Fruit fly (Drosophila melanogaster) whole organism, embryonic: Measurements from ENCODE around the gene ATPsynepsilonL.

Experiments
- Bgb ChIP-seq: fragments of 200-800 bp; sonication (Bioruptor generic); IDR thresholded peaks from 2 replicates; pipeline ENCODE4 v1.3.6; 2022; ENCODE audit warnings: missing biosample characterization, missing genetic modification characterization; ENCODE audit not compliant: partially characterized antibody
- CG10431 ChIP-seq: fragments of 200-800 bp; sonication (Bioruptor generic); optimal IDR thresholded peaks from 3 replicates; lab custom pipeline; 2018; ENCODE audit warnings: missing biosample characterization, mild to moderate bottlenecking, missing genetic modification characterization
- CG10543 ChIP-seq: fragments of 200-800 bp; sonication (Bioruptor generic); optimal IDR thresholded peaks from 3 replicates; lab custom pipeline; 2017; ENCODE audit warnings: missing biosample characterization, mild to moderate bottlenecking, missing genetic modification characterization, moderate library complexity
- CG12219 ChIP-seq: fragments of 200-800 bp; sonication (Bioruptor generic); optimal IDR thresholded peaks from 3 replicates; lab custom pipeline; 2018; ENCODE audit warnings: missing biosample characterization, mild to moderate bottlenecking, missing genetic modification characterization
- CG13894 ChIP-seq: fragments of 200-800 bp; sonication (Bioruptor generic); optimal IDR thresholded peaks from 3 replicates; lab custom pipeline; 2018; ENCODE audit warnings: missing biosample characterization, mild to moderate bottlenecking, missing genetic modification characterization, moderate library complexity
- CG15479 ChIP-seq: fragments of 200-800 bp; sonication (Bioruptor generic); optimal IDR thresholded peaks from 3 replicates; lab custom pipeline; 2019; ENCODE audit warnings: missing biosample characterization, mild to moderate bottlenecking, missing genetic modification characterization, moderate library complexity
- CG17802 ChIP-seq: fragments of 200-800 bp; sonication (Bioruptor generic); optimal IDR thresholded peaks from 2 replicates; lab custom pipeline; 2018; ENCODE audit warnings: missing biosample characterization, mild to moderate bottlenecking, missing genetic modification characterization, moderate library complexity
- CG2678 ChIP-seq: fragments of 200-800 bp; sonication (Bioruptor generic); optimal IDR thresholded peaks from 3 replicates; lab custom pipeline; 2019; ENCODE audit warnings: missing biosample characterization, mild to moderate bottlenecking, missing genetic modification characterization, moderate library complexity
- CG3065 ChIP-seq: fragments of 200-800 bp; sonication (Bioruptor generic); optimal IDR thresholded peaks from 2 replicates; lab custom pipeline; 2016; ENCODE audit warnings: missing biosample characterization, missing genetic modification characterization
- CG3163 ChIP-seq: fragments of 200-800 bp; sonication (Bioruptor generic); optimal IDR thresholded peaks from 3 replicates; lab custom pipeline; 2016; ENCODE audit warnings: missing biosample characterization, missing genetic modification characterization
- CG34376 ChIP-seq: fragments of 200-800 bp; sonication (Bioruptor generic); optimal IDR thresholded peaks from 2 replicates; lab custom pipeline; 2018; ENCODE audit warnings: missing biosample characterization, mild to moderate bottlenecking, missing genetic modification characterization
- CG34422 ChIP-seq: fragments of 200-800 bp; sonication (Bioruptor generic); IDR thresholded peaks from 3 replicates; pipeline ENCODE4 v1.3.6; 2022; ENCODE audit warnings: missing biosample characterization, missing genetic modification characterization
- CG6254 ChIP-seq: fragments of 200-800 bp; sonication (Bioruptor generic); optimal IDR thresholded peaks from 3 replicates; lab custom pipeline; 2017; ENCODE audit warnings: mild to moderate bottlenecking, missing biosample characterization, missing genetic modification reagents, missing genetic modification characterization
- CG7357 ChIP-seq: fragments of 200-800 bp; sonication (Bioruptor generic); IDR thresholded peaks from 3 replicates; pipeline ENCODE4 v1.3.6; 2022; ENCODE audit warnings: missing biosample characterization, missing genetic modification characterization
- CG7928 ChIP-seq: fragments of 200-800 bp; sonication (Bioruptor generic); optimal IDR thresholded peaks from 2 replicates; lab custom pipeline; 2017; ENCODE audit warnings: missing biosample characterization, mild to moderate bottlenecking, missing genetic modification characterization
- CTCF ChIP-seq: fragments of 200-800 bp; sonication (Bioruptor generic); optimal IDR thresholded peaks from 2 replicates; lab custom pipeline; 2017; ENCODE audit warnings: missing biosample characterization, mild to moderate bottlenecking, missing genetic modification characterization, moderate library complexity
- Dip2 ChIP-seq: fragments of 200-800 bp; sonication (Bioruptor generic); IDR thresholded peaks from 2 replicates; pipeline ENCODE4 v1.3.6; 2022; ENCODE audit warnings: missing biosample characterization, missing genetic modification characterization
- Ets65A ChIP-seq: fragments of 200-800 bp; sonication (Bioruptor generic); peaks from one replicate; lab custom pipeline; 2016; ENCODE audit warnings: missing biosample characterization, missing genetic modification characterization
- GATAe ChIP-seq: fragments of 200-800 bp; sonication (Bioruptor generic); conservative IDR thresholded peaks from 2 replicates; pipeline ENCODE4 v1.3.6; 2022; ENCODE audit warnings: missing biosample characterization, missing genetic modification characterization
- HLH54F ChIP-seq: fragments of 200-800 bp; sonication (Bioruptor generic); optimal IDR thresholded peaks from 3 replicates; lab custom pipeline; 2016; ENCODE audit warnings: missing biosample characterization, missing genetic modification characterization
- Hmr ChIP-seq: fragments of 200-800 bp; sonication (Bioruptor generic); optimal IDR thresholded peaks from 3 replicates; lab custom pipeline; 2017; ENCODE audit warnings: mild to moderate bottlenecking, missing biosample characterization, missing genetic modification reagents, missing genetic modification characterization
- Lim3 ChIP-seq: fragments of 200-800 bp; sonication (Bioruptor generic); IDR thresholded peaks from 2 replicates; pipeline ENCODE4 v1.3.6; 2022; ENCODE audit warnings: missing biosample characterization, missing genetic modification characterization
- MTF-1 ChIP-seq: fragments of 200-800 bp; sonication (Bioruptor generic); optimal IDR thresholded peaks from 2 replicates; lab custom pipeline; 2018; ENCODE audit warnings: missing biosample characterization, mild to moderate bottlenecking, missing genetic modification characterization, borderline replicate concordance
- Meics ChIP-seq: fragments of 200-800 bp; sonication (Bioruptor generic); optimal IDR thresholded peaks from 2 replicates; lab custom pipeline; 2017; ENCODE audit warnings: missing biosample characterization, mild to moderate bottlenecking, missing genetic modification characterization
- Pdp1 ChIP-seq, 2 experiments: fragments of 200-800 bp; sonication (Bioruptor generic); optimal IDR thresholded peaks; 3 replicates each; lab custom pipeline; 2016; ENCODE audit warnings: missing biosample characterization in 2 of 2, missing genetic modification characterization in 2 of 2, mild to moderate bottlenecking in 1 of 2, moderate library complexity in 1 of 2
- ac ChIP-seq: fragments of 200-800 bp; sonication (Bioruptor generic); optimal IDR thresholded peaks from 3 replicates; lab custom pipeline; 2017; ENCODE audit warnings: missing biosample characterization, mild to moderate bottlenecking, missing genetic modification characterization
- ase ChIP-seq: fragments of 200-800 bp; sonication (Bioruptor generic); IDR thresholded peaks from 3 replicates; pipeline ENCODE4 v1.3.6; 2022; ENCODE audit warnings: missing biosample characterization, missing genetic modification characterization
- chinmo ChIP-seq: fragments of 200-800 bp; sonication (Bioruptor generic); IDR thresholded peaks from 4 replicates; pipeline ENCODE4 v1.3.6; 2022; ENCODE audit warnings: missing biosample characterization, missing genetic modification characterization; ENCODE audit not compliant: partially characterized antibody
- dimm ChIP-seq: fragments of 200-800 bp; sonication (Bioruptor generic); IDR thresholded peaks from 2 replicates; pipeline ENCODE4 v1.3.6; 2022; ENCODE audit warnings: missing biosample characterization, missing genetic modification characterization
- eve ChIP-seq, 2 experiments: fragments of >200 bp; optimal IDR thresholded peaks; 2 replicates each; lab custom pipeline; 2017; ENCODE audit warnings: missing biosample characterization in 2 of 2, missing genetic modification characterization in 2 of 2
- exex ChIP-seq: fragments of 200-800 bp; sonication (Bioruptor generic); optimal IDR thresholded peaks from 4 replicates; lab custom pipeline; 2018; ENCODE audit warnings: missing biosample characterization, mild to moderate bottlenecking, missing genetic modification characterization, moderate library complexity
- fu2 ChIP-seq: fragments of 200-800 bp; sonication (Bioruptor generic); optimal IDR thresholded peaks from 2 replicates; lab custom pipeline; 2016; ENCODE audit warnings: missing biosample characterization, missing genetic modification characterization
- gcm ChIP-seq: fragments of 200-800 bp; sonication (Bioruptor generic); optimal IDR thresholded peaks from 2 replicates; lab custom pipeline; 2019; ENCODE audit warnings: missing biosample characterization, mild to moderate bottlenecking, missing genetic modification characterization, moderate library complexity
- grn ChIP-seq: fragments of 200-800 bp; sonication (Bioruptor generic); optimal IDR thresholded peaks from 3 replicates; lab custom pipeline; 2017; ENCODE audit warnings: missing biosample characterization, missing genetic modification characterization
- gsb ChIP-seq: fragments of 200-800 bp; sonication (Bioruptor generic); IDR thresholded peaks from 2 replicates; pipeline ENCODE4 v1.3.6; 2022; ENCODE audit warnings: missing biosample characterization, missing genetic modification characterization
- inv ChIP-seq: fragments of 200-800 bp; sonication (Bioruptor generic); IDR thresholded peaks from 2 replicates; pipeline ENCODE4 v1.3.6; 2022; ENCODE audit warnings: missing biosample characterization, missing genetic modification characterization; ENCODE audit not compliant: partially characterized antibody
- lab ChIP-seq: fragments of 200-800 bp; sonication (Bioruptor generic); optimal IDR thresholded peaks from 3 replicates; lab custom pipeline; 2017; ENCODE audit warnings: missing biosample characterization, missing genetic modification characterization, mild to moderate bottlenecking, moderate library complexity, missing genetic modification reagents
- lmd ChIP-seq: fragments of 200-800 bp; sonication (Bioruptor generic); IDR thresholded peaks from 2 replicates; pipeline ENCODE4 v1.3.6; 2022; ENCODE audit warnings: missing biosample characterization, missing genetic modification characterization
- mirr ChIP-seq: fragments of 200-800 bp; sonication (Bioruptor generic); optimal IDR thresholded peaks from 3 replicates; lab custom pipeline; 2018; ENCODE audit warnings: missing biosample characterization, mild to moderate bottlenecking, missing genetic modification characterization
- nom ChIP-seq: fragments of 200-800 bp; sonication (Bioruptor generic); optimal IDR thresholded peaks from 2 replicates; lab custom pipeline; 2017; ENCODE audit warnings: missing biosample characterization, missing genetic modification characterization, mild to moderate bottlenecking, moderate library complexity, missing genetic modification reagents
- phol ChIP-seq: fragments of 200-800 bp; sonication (Bioruptor generic); optimal IDR thresholded peaks from 3 replicates; lab custom pipeline; 2018; ENCODE audit warnings: missing biosample characterization, mild to moderate bottlenecking, missing genetic modification characterization, moderate library complexity
- rib ChIP-seq: fragments of 200-800 bp; sonication (Bioruptor generic); IDR thresholded peaks from 2 replicates; pipeline ENCODE4 v1.3.6; 2022; ENCODE audit warnings: missing biosample characterization, missing genetic modification characterization
- sc ChIP-seq, 3 experiments: fragments of >200 bp in 2 of 3; fragments of 200-800 bp in 1 of 3; sonication (Bioruptor generic) in 1 of 3; optimal IDR thresholded peaks; 2 replicates in 2 of 3; 3 replicates in 1 of 3; lab custom pipeline; 2017; ENCODE audit warnings: mild to moderate bottlenecking in 1 of 3, missing biosample characterization in 1 of 3, missing genetic modification characterization in 1 of 3, missing genetic modification reagents in 1 of 3
- sens ChIP-seq: fragments of 200-800 bp; sonication (Bioruptor generic); peaks from one replicate; lab custom pipeline; 2016; ENCODE audit warnings: missing biosample characterization, missing genetic modification characterization
- sens-2 ChIP-seq: fragments of 200-800 bp; sonication (Bioruptor generic); IDR thresholded peaks from 2 replicates; pipeline ENCODE4 v1.3.6; 2022; ENCODE audit warnings: missing biosample characterization, missing genetic modification characterization
- sim ChIP-seq: fragments of 200-800 bp; sonication (Bioruptor generic); IDR thresholded peaks from 2 replicates; pipeline ENCODE4 v1.3.6; 2022; ENCODE audit warnings: missing biosample characterization, missing genetic modification characterization
- sisA ChIP-seq: fragments of 200-800 bp; sonication (Bioruptor generic); IDR thresholded peaks from 2 replicates; pipeline ENCODE4 v1.3.6; 2022; ENCODE audit warnings: missing biosample characterization, missing genetic modification characterization
- ssp ChIP-seq: fragments of 200-800 bp; sonication (Bioruptor generic); IDR thresholded peaks from 2 replicates; pipeline ENCODE4 v1.3.6; 2022; ENCODE audit warnings: missing biosample characterization, missing genetic modification characterization
- sug ChIP-seq: fragments of 200-800 bp; optimal IDR thresholded peaks from 2 replicates; lab custom pipeline; 2019; ENCODE audit warnings: missing biosample characterization, mild to moderate bottlenecking, missing genetic modification characterization, moderate library complexity

Gene ATPsynepsilonL

dm6 chr3R:10114915-10115534 is 6.5 kb upstream of the ATPsynepsilonL start:
- TF ChIP-seq CG15479 (GFP tag; lab: Kevin White, UChicago) (peak; percentile 89), mirr (GFP tag; lab: Kevin White, UChicago) (no peak), sens (GFP tag; lab: Kevin White, UChicago) (peak; percentile 31), Ets65A (GFP tag; lab: Kevin White, UChicago) (peak; percentile 46), gsb (GFP tag; lab: Robert Waterston, UW) (0 out of 2 replicates have a peak, but pooled peaks have one; percentile 8), Hmr (GFP tag; lab: Kevin White, UChicago) (no peak), Bgb (GFP tag; lab: Robert Waterston, UW) (no peak), ac (no peak), ssp (no peak), CG34422 (GFP tag; lab: Robert Waterston, UW) (no peak), CG2678 (tag; lab: Kevin White, UChicago) (no peak), HLH54F (GFP tag; lab: Kevin White, UChicago) (no peak), inv (no peak), exex (peak; percentile 44), CG6254 (no peak), CG10431 (GFP tag; lab: Kevin White, UChicago) (no peak), sisA (GFP tag; lab: Robert Waterston, UW) (no peak), rib (GFP tag; lab: Robert Waterston, UW) (no peak), sc (optimal IDR thresholded peaks at IDR 0.05; lab: Kevin White, UChicago) (no peak), sc (GFP tag; optimal IDR thresholded peaks at IDR 0.05; lab: Kevin White, UChicago) (no peak), ase (GFP tag; lab: Robert Waterston, UW) (no peak), CG12219 (no peak), CG7928 (no peak), sim (GFP tag; lab: Robert Waterston, UW) (no peak), nom (GFP tag; lab: Kevin White, UChicago) (peak; percentile 74), gcm (GFP tag; lab: Kevin White, UChicago) (no peak)

dm6 chr3R:10115797-10116196 is 5.8 kb upstream of the ATPsynepsilonL start:
- TF ChIP-seq phol (no peak), CG3163 (GFP tag; lab: Kevin White, UChicago) (no peak), MTF-1 (GFP tag; lab: Kevin White, UChicago) (no peak), dimm (GFP tag; lab: Robert Waterston, UW) (no peak), sc (optimal IDR thresholded peaks at IDR 0.05; lab: Kevin White, UChicago) (no peak), sc (GFP tag; optimal IDR thresholded peaks at IDR 0.05; lab: Kevin White, UChicago) (no peak), fu2 (GFP tag; lab: Kevin White, UChicago) (no peak), lmd (no peak), sens-2 (no peak), Meics (GFP tag; lab: Kevin White, UChicago) (no peak), CTCF (no peak), chinmo (0 out of 4 replicates have a peak, but pooled peaks have one; percentile 24), CG13894 (tag; lab: Kevin White, UChicago) (peak; percentile 6), sisA (GFP tag; lab: Robert Waterston, UW) (no peak)

dm6 chr3R:10119592-10119991 is 2.0 kb upstream of the ATPsynepsilonL start:
- TF ChIP-seq mirr (GFP tag; lab: Kevin White, UChicago) (peak; percentile 95), lab (peak; percentile 83), eve (GFP tag; optimal IDR thresholded peaks at IDR 0.05; lab: Kevin White, UChicago) (peak in 1 of 2 experiments; percentile 28), grn (GFP tag; lab: Kevin White, UChicago) (peak; percentile 78), CG7357 (GFP tag; lab: Robert Waterston, UW) (0 out of 3 replicates have a peak, but pooled peaks have one; percentile 12), GATAe (GFP tag; lab: Robert Waterston, UW) (0 out of 2 replicates have a peak, but pooled peaks have one; percentile 20), CG17802 (tag; lab: Kevin White, UChicago) (no peak), Lim3 (peak; percentile 15; the same call in 1 of the 2 replicates), Dip2 (GFP tag; lab: Robert Waterston, UW) (no peak), CG3065 (GFP tag; lab: Kevin White, UChicago) (no peak), sug (tag; lab: Kevin White, UChicago) (peak; percentile 42), Pdp1 (GFP tag; optimal IDR thresholded peaks at IDR 0.05; lab: Kevin White, UChicago) (no peak), exex (peak; percentile 97), CG34376 (GFP tag; lab: Kevin White, UChicago) (peak; percentile 34), CG10543 (GFP tag; lab: Kevin White, UChicago) (peak; percentile 11)
